Worm (Caenorhabditis elegans) whole organism, midembryonic: Measurements from ENCODE around the gene Y38H8A.1.

Experiments
- T22C8.4 ChIP-seq: fragments of 200-800 bp; sonication (Bioruptor generic); IDR thresholded peaks from 2 replicates; pipeline ENCODE4 v1.3.6; 2022; ENCODE audit warnings: missing genetic modification characterization, missing compliant biosample characterization
- cog-1 ChIP-seq: sonication (generic microtip); optimal IDR thresholded peaks from 2 replicates; lab custom pipeline; 2016; ENCODE audit warnings: missing genetic modification characterization, missing compliant biosample characterization
- flt-1 ChIP-seq: fragments of 200-800 bp; sonication (Bioruptor generic); IDR thresholded peaks from 2 replicates; pipeline ENCODE4 v1.3.6; 2022; ENCODE audit warnings: missing genetic modification characterization, missing compliant biosample characterization
- klf-2 ChIP-seq: fragments of 200-800 bp; sonication (Bioruptor generic); conservative IDR thresholded peaks from 2 replicates; pipeline ENCODE4 v1.3.6; 2022; ENCODE audit warnings: missing genetic modification reagents, missing genetic modification characterization, missing compliant biosample characterization
- med-1 ChIP-seq: sonication (generic microtip); optimal IDR thresholded peaks from 2 replicates; lab custom pipeline; 2017; ENCODE audit warnings: missing genetic modification characterization, mild to moderate bottlenecking, missing compliant biosample characterization, antibody characterized with exemption, missing genetic modification reagents; ENCODE audit not compliant: insufficient read depth
- ref-1 ChIP-seq: fragments of 200-800 bp; sonication (Bioruptor generic); conservative IDR thresholded peaks from 2 replicates; pipeline ENCODE4 v1.3.6; 2022; ENCODE audit warnings: missing genetic modification reagents, missing genetic modification characterization, missing compliant biosample characterization
- tab-1 ChIP-seq: fragments of 200-800 bp; sonication (Bioruptor generic); IDR thresholded peaks from 2 replicates; pipeline ENCODE4 v1.3.6; 2022; ENCODE audit warnings: missing genetic modification characterization, missing compliant biosample characterization
- ztf-23 ChIP-seq: fragments of 200-800 bp; sonication (Bioruptor generic); IDR thresholded peaks from 2 replicates; pipeline ENCODE4 v1.3.6; 2022; ENCODE audit warnings: missing genetic modification reagents, missing genetic modification characterization, missing compliant biosample characterization
- ztf-29 ChIP-seq: fragments of 200-800 bp; sonication (Bioruptor generic); IDR thresholded peaks from 2 replicates; pipeline ENCODE4 v1.3.6; 2022; ENCODE audit warnings: missing genetic modification reagents, missing genetic modification characterization, missing compliant biosample characterization

Gene Y38H8A.1

DNA sequence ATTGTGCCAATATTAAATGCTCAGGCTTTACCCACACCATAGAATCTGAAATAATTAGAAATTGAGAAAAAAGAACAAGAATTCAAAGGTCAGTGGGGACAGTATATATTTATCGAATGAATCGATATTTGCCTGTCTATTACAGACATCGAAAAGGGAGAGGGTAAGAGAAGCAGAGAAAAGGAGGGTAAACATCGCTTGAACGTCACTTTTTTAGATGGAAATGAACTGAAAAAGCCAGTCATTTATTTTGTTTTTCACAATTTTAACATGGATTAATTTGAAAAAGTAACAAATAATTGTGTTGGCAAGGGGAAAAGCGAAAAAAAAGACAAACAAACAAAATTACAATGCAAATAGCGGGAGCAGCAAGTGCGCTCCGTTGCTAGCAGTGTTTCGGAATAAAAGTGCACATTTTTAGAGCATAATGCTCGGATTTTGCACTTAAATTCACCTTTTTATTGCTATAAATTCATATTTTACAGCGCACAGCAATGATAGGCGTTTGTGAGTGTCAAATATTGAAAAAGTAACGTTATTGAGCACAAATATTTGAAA is 20.3 kb downstream of the Y38H8A.1 start, which contains the start of gene tbc-9:
Gene tbc-9 (minus strand): TSS at position 51 of the 558 bp plus-strand sequence.
- TF ChIP-seq T22C8.4 (GFP tag; lab: Robert Waterston, UW) (no peak; the same call in 1 of the 2 replicates), ref-1 (GFP tag; lab: Robert Waterston, UW) (no peak)

DNA sequence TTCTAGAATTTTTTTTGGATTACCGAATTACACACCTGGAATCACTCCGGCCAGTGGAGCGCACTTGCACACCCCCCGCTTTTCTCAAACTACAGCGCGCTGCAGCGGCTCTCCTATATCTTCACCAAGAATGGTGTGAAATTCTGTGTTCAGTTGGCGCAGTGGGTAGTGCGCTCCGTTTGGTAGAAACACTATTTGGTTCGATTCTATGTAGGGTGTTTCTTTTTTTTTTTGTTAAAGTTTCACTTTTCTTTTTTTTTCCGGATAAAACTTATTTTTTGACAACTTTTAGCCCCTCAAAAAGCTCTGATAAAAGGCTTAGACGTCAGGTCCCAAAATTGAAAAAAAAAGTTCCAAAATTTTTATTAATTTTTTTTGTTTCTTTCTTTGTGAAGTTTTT is 21.5 kb downstream of the Y38H8A.1 start:
- TF ChIP-seq tab-1 (GFP tag; lab: Robert Waterston, UW): 0 out of 2 replicates have a peak, but pooled peaks have one; percentile 53
- 0 out of 2 replicates have a peak, but pooled peaks have one; percentile 37 for TF ChIP-seq ztf-23 (GFP tag; lab: Robert Waterston, UW)
- TF ChIP-seq flt-1 (GFP tag; lab: Robert Waterston, UW): peak; percentile 67
- peak; percentile 66 for TF ChIP-seq T22C8.4 (GFP tag; lab: Robert Waterston, UW)
- TF ChIP-seq ref-1 (GFP tag; lab: Robert Waterston, UW): 0 out of 2 replicates have a peak, but pooled peaks have one; percentile 17

DNA sequence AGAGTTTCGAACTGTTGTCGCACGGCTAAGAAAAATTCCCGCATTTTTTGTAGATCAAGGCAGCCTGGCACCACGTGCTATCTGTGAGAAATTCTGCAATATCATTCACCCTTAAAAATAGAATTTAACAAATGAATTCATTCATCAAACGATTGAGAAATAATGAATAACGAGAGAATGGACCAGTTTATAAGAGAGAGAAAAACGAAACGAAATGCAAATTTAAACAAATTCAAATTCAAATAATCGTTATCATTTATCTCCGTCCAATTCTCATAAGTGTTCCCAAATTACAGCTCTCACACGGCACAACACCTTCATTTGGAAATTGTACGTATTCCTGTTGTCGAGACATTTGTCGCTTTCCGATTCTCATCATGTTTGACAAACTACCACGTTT is 22.6 kb downstream of the Y38H8A.1 start, which contains the start of gene seld-1:
Gene seld-1 (plus strand): TSS at position 301 of the 400 bp plus-strand sequence.
- no peak for TF ChIP-seq cog-1 (tag; lab: Kevin White, UChicago)
- no peak for TF ChIP-seq ref-1 (GFP tag; lab: Robert Waterston, UW)
- TF ChIP-seq tab-1 (GFP tag; lab: Robert Waterston, UW): no peak
- TF ChIP-seq T22C8.4 (GFP tag; lab: Robert Waterston, UW): no peak
- no peak for TF ChIP-seq ztf-23 (GFP tag; lab: Robert Waterston, UW)
- no peak for TF ChIP-seq klf-2

DNA sequence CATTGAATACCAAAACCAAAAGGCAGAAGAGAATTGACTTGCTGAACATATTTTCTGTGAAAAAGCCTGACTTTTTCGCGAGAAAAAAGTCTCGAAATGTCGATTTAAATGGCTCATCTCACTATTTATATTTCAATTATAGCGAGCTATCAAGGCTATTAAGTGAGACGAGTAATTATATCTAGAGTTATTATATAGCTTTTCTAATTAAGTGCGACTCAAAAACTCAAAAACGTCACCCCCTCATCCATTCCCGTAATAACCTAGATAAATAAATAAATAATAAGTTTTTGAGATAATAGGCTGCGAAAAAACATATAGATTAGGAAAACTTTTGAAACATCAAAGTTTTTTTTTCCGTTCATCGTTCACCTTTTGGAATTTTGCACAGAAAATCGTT is 23.1 kb downstream of the Y38H8A.1 start, which contains the start of gene nlp-17:
Gene nlp-17 (minus strand): TSS at position 101 of the 400 bp plus-strand sequence.
- no peak for TF ChIP-seq flt-1 (GFP tag; lab: Robert Waterston, UW)
- TF ChIP-seq med-1 (GFP tag; lab: Kevin White, UChicago): no peak
- no peak for TF ChIP-seq klf-2
- no peak for TF ChIP-seq T22C8.4 (GFP tag; lab: Robert Waterston, UW)
- TF ChIP-seq ref-1 (GFP tag; lab: Robert Waterston, UW): no peak
- no peak for TF ChIP-seq cog-1 (tag; lab: Kevin White, UChicago)
- no peak for TF ChIP-seq ztf-29
- no peak for TF ChIP-seq ztf-23 (GFP tag; lab: Robert Waterston, UW)
- no peak for TF ChIP-seq tab-1 (GFP tag; lab: Robert Waterston, UW)

DNA sequence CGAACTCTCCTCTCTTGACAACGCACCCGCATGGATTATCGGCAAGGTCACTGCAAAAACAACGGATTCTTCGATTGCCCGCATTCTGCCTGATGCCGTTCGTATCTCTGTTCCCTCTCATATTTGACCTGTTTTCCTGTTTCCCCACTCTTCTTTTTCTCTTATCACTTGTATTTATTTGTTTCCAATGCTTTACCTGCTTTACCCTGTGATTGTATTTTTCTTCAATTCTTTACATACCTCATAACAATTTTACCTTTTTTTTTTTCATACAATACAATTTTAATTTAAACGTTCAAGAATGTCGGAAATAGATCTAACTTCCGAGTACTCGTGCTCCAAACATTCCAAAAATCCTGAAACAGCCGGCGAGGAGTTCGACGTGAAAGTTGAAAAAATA is 26.4 kb downstream of the Y38H8A.1 start, which contains the start of gene afmd-2:
Gene afmd-2 (plus strand): TSS at position 301 of the 400 bp plus-strand sequence.
- TF ChIP-seq T22C8.4 (GFP tag; lab: Robert Waterston, UW) (no peak), ztf-23 (GFP tag; lab: Robert Waterston, UW) (no peak), cog-1 (tag; lab: Kevin White, UChicago) (no peak), ref-1 (GFP tag; lab: Robert Waterston, UW) (no peak), ztf-29 (no peak), tab-1 (GFP tag; lab: Robert Waterston, UW) (no peak), med-1 (GFP tag; lab: Kevin White, UChicago) (no peak), klf-2 (no peak), flt-1 (GFP tag; lab: Robert Waterston, UW) (no peak)

DNA sequence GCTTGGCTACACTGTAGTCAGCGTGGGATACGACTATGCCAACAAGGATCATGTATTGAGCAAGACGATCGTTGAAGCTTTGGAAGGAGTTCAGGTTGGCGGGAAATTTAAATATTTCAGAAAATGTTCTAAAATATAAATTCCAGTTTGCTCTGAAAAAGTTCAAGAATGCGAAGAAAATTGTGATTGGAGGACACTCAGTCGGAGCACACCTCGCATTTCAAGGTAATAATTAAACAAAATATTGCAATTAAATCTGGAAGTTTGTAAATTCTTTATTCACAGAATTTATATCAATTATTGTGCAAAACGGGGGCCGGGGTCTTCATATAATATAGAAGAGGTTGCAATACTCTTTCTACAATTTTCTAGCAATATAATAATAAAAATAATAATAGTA is 27.5 kb downstream of the Y38H8A.1 start:
- TF ChIP-seq flt-1 (GFP tag; lab: Robert Waterston, UW) (no peak), klf-2 (no peak), ztf-29 (no peak), ztf-23 (GFP tag; lab: Robert Waterston, UW) (no peak), ref-1 (GFP tag; lab: Robert Waterston, UW) (no peak)

DNA sequence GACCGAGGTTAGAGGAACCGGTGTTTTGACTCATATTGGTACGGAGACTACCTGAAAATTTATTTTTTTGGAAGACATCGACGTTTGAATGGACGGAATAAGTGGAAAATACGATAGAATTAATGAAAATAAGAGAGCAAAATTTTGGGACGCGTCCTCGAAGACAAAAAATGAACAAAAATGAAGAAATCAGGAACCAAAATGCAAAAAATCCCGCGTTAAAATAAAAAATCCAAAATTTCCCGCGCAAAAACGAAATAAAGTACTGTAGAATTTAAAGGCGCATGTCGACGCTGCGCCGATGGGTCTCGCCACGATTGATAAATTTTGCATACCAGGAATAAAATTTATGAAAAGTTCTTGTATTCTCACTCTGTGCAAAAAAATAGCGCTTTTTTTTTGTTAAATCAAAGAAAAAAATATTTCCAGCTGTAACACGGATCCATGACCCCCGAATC is 29.6 kb downstream of the Y38H8A.1 start, which contains the start of gene puf-3:
Gene puf-3 (minus strand): TSS at position 51 of the 458 bp plus-strand sequence.
- TF ChIP-seq tab-1 (GFP tag; lab: Robert Waterston, UW) (no peak), ztf-23 (GFP tag; lab: Robert Waterston, UW) (no peak), ref-1 (GFP tag; lab: Robert Waterston, UW) (no peak), med-1 (GFP tag; lab: Kevin White, UChicago) (no peak), ztf-29 (no peak), cog-1 (tag; lab: Kevin White, UChicago) (no peak), T22C8.4 (GFP tag; lab: Robert Waterston, UW) (no peak), flt-1 (GFP tag; lab: Robert Waterston, UW) (no peak), klf-2 (no peak)

DNA sequence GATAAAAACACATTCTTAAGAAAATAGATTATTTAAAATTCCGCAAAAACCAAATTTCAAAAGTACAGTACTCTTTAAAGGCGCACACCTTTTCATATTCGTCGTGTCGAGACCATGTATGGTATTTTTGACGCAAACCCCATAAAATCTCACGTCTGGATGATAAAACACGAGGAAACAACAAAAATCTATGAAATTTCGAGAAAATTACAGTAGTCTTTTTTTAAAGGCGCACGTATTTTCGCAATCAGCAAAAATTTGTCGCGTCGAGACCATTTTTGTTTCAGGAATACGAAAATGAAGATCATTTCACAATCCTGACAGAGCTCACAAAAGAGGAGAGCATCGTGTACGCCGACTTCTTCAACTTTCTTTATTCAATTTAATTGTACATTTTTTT is 30.4 kb downstream of the Y38H8A.1 start:
- TF ChIP-seq flt-1 (GFP tag; lab: Robert Waterston, UW) (no peak), cog-1 (tag; lab: Kevin White, UChicago) (no peak), tab-1 (GFP tag; lab: Robert Waterston, UW) (no peak), med-1 (GFP tag; lab: Kevin White, UChicago) (no peak), klf-2 (no peak), ztf-29 (no peak)

DNA sequence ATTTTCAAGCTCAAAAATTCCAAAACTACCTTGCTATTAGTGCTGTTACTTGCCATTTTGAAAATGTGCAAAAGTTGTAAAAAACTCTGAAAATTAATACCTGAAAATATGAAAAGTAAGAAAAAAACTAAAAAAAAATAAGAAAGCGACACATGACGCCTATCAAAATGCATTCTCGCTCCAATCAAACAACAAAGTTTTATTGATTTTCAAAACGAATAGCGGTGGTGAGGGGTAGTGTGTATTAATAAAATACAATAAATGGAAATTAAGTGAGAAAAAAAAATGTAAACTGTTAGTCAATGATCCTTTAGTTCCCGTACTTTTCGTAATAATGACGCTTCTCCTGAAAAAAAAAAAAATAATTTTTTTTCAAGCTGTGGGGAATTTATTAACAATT is 39.2 kb downstream of the Y38H8A.1 start, which contains the start of gene dcap-2:
Gene dcap-2 (minus strand): TSS at position 86 of the 400 bp plus-strand sequence.
- TF ChIP-seq T22C8.4 (GFP tag; lab: Robert Waterston, UW) (peak; percentile 50), ztf-29 (no peak)

DNA sequence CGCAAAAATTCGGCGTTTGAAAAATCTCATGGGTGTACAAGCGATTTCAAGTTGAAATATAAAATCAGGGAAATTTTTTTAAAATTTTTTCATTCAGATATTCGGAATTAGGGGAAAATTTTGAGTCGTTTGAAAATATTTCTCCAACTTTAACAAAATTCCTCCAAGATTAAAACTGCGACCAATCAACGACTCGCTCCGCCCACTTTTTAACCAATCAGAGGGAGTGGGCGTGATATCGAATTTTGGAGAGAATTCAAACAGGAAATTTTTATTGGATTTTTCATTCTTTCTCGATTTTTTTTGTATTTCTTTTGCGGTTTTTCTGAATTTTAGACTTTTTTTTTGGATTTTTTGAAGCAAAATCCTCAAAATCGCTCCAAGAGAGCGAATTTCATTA is 42.7 kb downstream of the Y38H8A.1 start:
- TF ChIP-seq ztf-29 (no peak), med-1 (GFP tag; lab: Kevin White, UChicago) (no peak), T22C8.4 (GFP tag; lab: Robert Waterston, UW) (no peak), klf-2 (no peak), flt-1 (GFP tag; lab: Robert Waterston, UW) (no peak), cog-1 (tag; lab: Kevin White, UChicago) (no peak), ztf-23 (GFP tag; lab: Robert Waterston, UW) (no peak), tab-1 (GFP tag; lab: Robert Waterston, UW) (no peak), ref-1 (GFP tag; lab: Robert Waterston, UW) (no peak)
